Fruit fly (Drosophila melanogaster): ENCODE measurements around the gene CG7024.
A peak's percentile ranks its signal among the peaks of the same experiment; 100 is the strongest.

Gene CG7024

DNA sequence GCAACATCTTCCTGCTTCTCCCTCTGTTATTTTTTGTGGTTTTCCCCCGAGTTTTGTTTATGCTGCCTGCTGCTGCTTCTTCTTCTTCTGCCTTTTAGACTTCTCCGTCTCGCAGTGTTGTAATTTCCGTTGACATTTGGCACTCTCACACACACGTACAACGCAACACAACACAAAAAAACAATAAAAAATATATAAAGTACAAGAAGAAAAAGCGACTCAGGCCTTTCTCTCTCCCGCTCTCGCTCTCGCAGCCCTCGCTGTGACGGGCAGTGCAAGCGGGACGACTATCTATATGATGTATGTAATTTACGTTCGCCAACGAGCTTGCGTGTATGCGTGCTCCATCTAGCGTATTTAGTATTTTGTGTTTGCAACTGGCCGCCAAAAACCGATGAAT lies 19.0 kb upstream of the CG7024 start (continued):
- TF ChIP-seq CG8924 (tag; optimal IDR thresholded peaks at IDR 0.05) (peak; percentile 38), bsh (GFP tag; optimal IDR thresholded peaks at IDR 0.05) (peak in 1 of 2 experiments; percentile 83), dmrt11E (tag; optimal IDR thresholded peaks at IDR 0.05) (no peak), cg (GFP tag; optimal IDR thresholded peaks at IDR 0.05) (peak; percentile 94), Gsc (GFP tag; IDR thresholded peaks at IDR 0.05) (no peak), oc (tag; optimal IDR thresholded peaks at IDR 0.05) (no peak), dati (GFP tag; IDR thresholded peaks at IDR 0.05) (no peak), Dad (GFP tag; optimal IDR thresholded peaks at IDR 0.05) (no peak), gce (GFP tag; IDR thresholded peaks at IDR 0.05) (no peak), Kr (GFP tag; optimal IDR thresholded peaks at IDR 0.05) (no peak), CG32767 (GFP tag; IDR thresholded peaks at IDR 0.05) (no peak), Nf-YB (GFP tag; optimal IDR thresholded peaks at IDR 0.05) (peak; percentile 68), pb (GFP tag; optimal IDR thresholded peaks at IDR 0.05) (no peak), tna (GFP tag; IDR thresholded peaks at IDR 0.05; ENCODE audit: partially characterized antibody) (no peak), dmrt99B (tag; optimal IDR thresholded peaks at IDR 0.05) (no peak), CG11695 (GFP tag; IDR thresholded peaks at IDR 0.05) (no peak), nerfin-1 (tag; optimal IDR thresholded peaks at IDR 0.05) (peak; percentile 2), twi (tag; optimal IDR thresholded peaks at IDR 0.05) (no peak), gcm (GFP tag; optimal IDR thresholded peaks at IDR 0.05) (no peak), sisA (GFP tag; IDR thresholded peaks at IDR 0.05) (no peak), CG13424 (tag; optimal IDR thresholded peaks at IDR 0.05) (no peak), Drgx (GFP tag; IDR thresholded peaks at IDR 0.05) (peak; percentile 57), Bteb2 (GFP tag; optimal IDR thresholded peaks at IDR 0.05) (no peak), CG7987 (GFP tag; optimal IDR thresholded peaks at IDR 0.05) (no peak), CG5180 (GFP tag; optimal IDR thresholded peaks at IDR 0.05) (peak; percentile 2), CG14667 (GFP tag; IDR thresholded peaks at IDR 0.05) (no peak), Sox100B (GFP tag; optimal IDR thresholded peaks at IDR 0.05) (no peak), CG10321 (GFP tag; IDR thresholded peaks at IDR 0.05) (peak; percentile 96), Meics (GFP tag; optimal IDR thresholded peaks at IDR 0.05) (peak; percentile 21), CG7745 (tag; optimal IDR thresholded peaks at IDR 0.05) (no peak), CG15696 (tag; optimal IDR thresholded peaks at IDR 0.05) (no peak), Abd-B (GFP tag; optimal IDR thresholded peaks at IDR 0.05) (peak; percentile 75), CG17385 (GFP tag; optimal IDR thresholded peaks at IDR 0.05) (peak; percentile 84), Mrtf (GFP tag; IDR thresholded peaks at IDR 0.05) (no peak), Hsf (GFP tag; optimal IDR thresholded peaks at IDR 0.05) (no peak), sob (GFP tag; IDR thresholded peaks at IDR 0.05) (no peak), CG15514 (GFP tag; optimal IDR thresholded peaks at IDR 0.05) (peak; percentile 6), sd (tag; optimal IDR thresholded peaks at IDR 0.05) (peak; percentile 16), ftz-f1 (GFP tag; optimal IDR thresholded peaks at IDR 0.05) (peak; percentile 55), schlank (tag; optimal IDR thresholded peaks at IDR 0.05) (no peak), CG4854 (GFP tag; optimal IDR thresholded peaks at IDR 0.05) (no peak), jumu (GFP tag; optimal IDR thresholded peaks at IDR 0.05) (no peak), Six4 (GFP tag; optimal IDR thresholded peaks at IDR 0.05) (no peak), CG13296 (GFP tag; optimal IDR thresholded peaks at IDR 0.05) (peak; percentile 11), zfh1 (GFP tag; IDR thresholded peaks at IDR 0.05) (no peak), Hr39 (optimal IDR thresholded peaks at IDR 0.05) (no peak), Dek (tag; optimal IDR thresholded peaks at IDR 0.05) (no peak), NC2β (GFP tag; optimal IDR thresholded peaks at IDR 0.05) (no peak), CG3065 (GFP tag; optimal IDR thresholded peaks at IDR 0.05) (no peak), CG6813 (GFP tag; optimal IDR thresholded peaks at IDR 0.05) (no peak), Trl (optimal IDR thresholded peaks at IDR 0.05) (peak; percentile 13 to 48), Trl (GFP tag; optimal IDR thresholded peaks at IDR 0.05) (no peak)

Measured in whole organism, embryonic.